Fruit fly (Drosophila melanogaster) whole organism, embryonic: Measurements from ENCODE around the gene Or7a.

Source experiments
- ATbp ChIP-seq: fragments of 200-800 bp; sonication (Bioruptor generic); optimal IDR thresholded peaks from 2 replicates; lab custom pipeline; 2017; ENCODE audit warnings: missing biosample characterization, mild to moderate bottlenecking, missing genetic modification characterization, missing genetic modification reagents
- Blimp-1 ChIP-seq: fragments of 200-800 bp; sonication (Bioruptor generic); optimal IDR thresholded peaks from 3 replicates; lab custom pipeline; 2018; ENCODE audit warnings: missing biosample characterization, missing genetic modification characterization, mild to moderate bottlenecking, moderate library complexity, missing genetic modification reagents
- CG10543 ChIP-seq: fragments of 200-800 bp; sonication (Bioruptor generic); optimal IDR thresholded peaks from 3 replicates; lab custom pipeline; 2017; ENCODE audit warnings: missing biosample characterization, mild to moderate bottlenecking, missing genetic modification characterization, moderate library complexity
- CG10654 ChIP-seq: fragments of 200-800 bp; sonication (Bioruptor generic); optimal IDR thresholded peaks from 2 replicates; lab custom pipeline; 2016; ENCODE audit warnings: missing biosample characterization, missing genetic modification characterization
- CG11695 ChIP-seq: fragments of 200-800 bp; sonication (Bioruptor generic); IDR thresholded peaks from 3 replicates; pipeline ENCODE4 v1.3.6; 2022; ENCODE audit warnings: missing biosample characterization, missing genetic modification characterization
- CG12744 ChIP-seq: fragments of 200-800 bp; sonication (Bioruptor generic); optimal IDR thresholded peaks from 2 replicates; lab custom pipeline; 2016; ENCODE audit warnings: missing biosample characterization, missing genetic modification characterization
- CG13123 ChIP-seq: fragments of 200-800 bp; sonication (Bioruptor generic); optimal IDR thresholded peaks from 2 replicates; lab custom pipeline; 2016; ENCODE audit warnings: missing biosample characterization, missing genetic modification characterization
- CG13775 ChIP-seq: fragments of 200-800 bp; sonication (Bioruptor generic); optimal IDR thresholded peaks from 3 replicates; lab custom pipeline; 2017; ENCODE audit warnings: missing biosample characterization, mild to moderate bottlenecking, missing genetic modification characterization
- CG14441 ChIP-seq: fragments of 200-800 bp; sonication (Bioruptor generic); IDR thresholded peaks from 2 replicates; pipeline ENCODE4 v1.3.6; 2022; ENCODE audit warnings: missing biosample characterization, missing genetic modification characterization
- CG1603 ChIP-seq: fragments of 200-800 bp; sonication (Bioruptor generic); optimal IDR thresholded peaks from 2 replicates; lab custom pipeline; 2019; ENCODE audit warnings: missing biosample characterization, mild to moderate bottlenecking, missing genetic modification characterization, moderate library complexity
- CG16779 ChIP-seq: fragments of 200-800 bp; sonication (Bioruptor generic); IDR thresholded peaks from 2 replicates; pipeline ENCODE4 v1.3.6; 2022; ENCODE audit warnings: missing biosample characterization, missing genetic modification characterization
- CG16815 ChIP-seq: fragments of 200-800 bp; sonication (Bioruptor generic); optimal IDR thresholded peaks from 3 replicates; lab custom pipeline; 2017; ENCODE audit warnings: missing biosample characterization, mild to moderate bottlenecking, missing genetic modification characterization
- CG17568 ChIP-seq: fragments of 200-800 bp; sonication (Bioruptor generic); optimal IDR thresholded peaks from 2 replicates; lab custom pipeline; 2018; ENCODE audit warnings: missing biosample characterization, mild to moderate bottlenecking, missing genetic modification characterization, moderate library complexity
- CG18764 ChIP-seq: fragments of 200-800 bp; sonication (Bioruptor generic); optimal IDR thresholded peaks from 3 replicates; lab custom pipeline; 2016; ENCODE audit warnings: missing biosample characterization, missing genetic modification characterization
- CG32532 ChIP-seq: fragments of 200-800 bp; sonication (Bioruptor generic); IDR thresholded peaks from 2 replicates; pipeline ENCODE4 v1.3.6; 2022; ENCODE audit warnings: missing biosample characterization, missing genetic modification characterization
- CG4282 ChIP-seq: fragments of 200-800 bp; sonication (Bioruptor generic); optimal IDR thresholded peaks from 2 replicates; lab custom pipeline; 2016; ENCODE audit warnings: missing biosample characterization, missing genetic modification characterization
- CG4707 ChIP-seq: fragments of 200-800 bp; sonication (Bioruptor generic); optimal IDR thresholded peaks from 2 replicates; lab custom pipeline; 2018; ENCODE audit warnings: missing biosample characterization, mild to moderate bottlenecking, missing genetic modification characterization, moderate library complexity
- CG6689 ChIP-seq: fragments of 200-800 bp; sonication (Bioruptor generic); IDR thresholded peaks from 2 replicates; pipeline ENCODE4 v1.3.6; 2022; ENCODE audit warnings: missing biosample characterization, missing genetic modification characterization
- CG7271 ChIP-seq: fragments of 200-800 bp; sonication (Bioruptor generic); optimal IDR thresholded peaks from 2 replicates; lab custom pipeline; 2018; ENCODE audit warnings: missing biosample characterization, mild to moderate bottlenecking, missing genetic modification characterization, moderate library complexity
- CG8089 ChIP-seq: fragments of 200-800 bp; sonication (Bioruptor generic); optimal IDR thresholded peaks from 3 replicates; lab custom pipeline; 2016; ENCODE audit warnings: missing biosample characterization, missing genetic modification characterization
- D19A ChIP-seq: fragments of 200-800 bp; optimal IDR thresholded peaks from 3 replicates; lab custom pipeline; 2019; ENCODE audit warnings: missing biosample characterization, mild to moderate bottlenecking, missing genetic modification characterization, moderate library complexity
- D19B ChIP-seq: fragments of 200-800 bp; sonication (Bioruptor generic); optimal IDR thresholded peaks from 2 replicates; lab custom pipeline; 2017; ENCODE audit warnings: missing biosample characterization, mild to moderate bottlenecking, missing genetic modification characterization
- Doc3 ChIP-seq: fragments of 200-800 bp; sonication (Bioruptor generic); IDR thresholded peaks from 3 replicates; pipeline ENCODE4 v1.3.6; 2022; ENCODE audit warnings: missing biosample characterization, missing genetic modification characterization; ENCODE audit not compliant: partially characterized antibody
- E2f1 ChIP-seq: fragments of 200-800 bp; sonication (Bioruptor generic); IDR thresholded peaks from 2 replicates; pipeline ENCODE4 v1.3.6; 2022; ENCODE audit warnings: missing biosample characterization, missing genetic modification characterization
- Fer3 ChIP-seq: fragments of 200-800 bp; sonication (Bioruptor generic); optimal IDR thresholded peaks from 2 replicates; lab custom pipeline; 2018; ENCODE audit warnings: missing biosample characterization, mild to moderate bottlenecking, missing genetic modification characterization, moderate library complexity
- Gsc ChIP-seq: fragments of 200-800 bp; sonication (Bioruptor generic); IDR thresholded peaks from 2 replicates; pipeline ENCODE4 v1.3.6; 2022; ENCODE audit warnings: missing biosample characterization, missing genetic modification characterization
- HLHmδ ChIP-seq: fragments of 200-800 bp; sonication (Bioruptor generic); optimal IDR thresholded peaks from 2 replicates; lab custom pipeline; 2018; ENCODE audit warnings: missing biosample characterization, mild to moderate bottlenecking, missing genetic modification characterization, moderate library complexity
- Nf-YC ChIP-seq: fragments of 200-800 bp; optimal IDR thresholded peaks from 3 replicates; lab custom pipeline; 2019; ENCODE audit warnings: missing biosample characterization, mild to moderate bottlenecking, missing genetic modification characterization, moderate library complexity
- Opbp ChIP-seq: fragments of 200-800 bp; sonication (Bioruptor generic); IDR thresholded peaks from 3 replicates; pipeline ENCODE4 v1.3.6; 2022; ENCODE audit warnings: missing biosample characterization, missing genetic modification characterization; ENCODE audit not compliant: partially characterized antibody
- Sox102F ChIP-seq: fragments of 200-800 bp; sonication (Bioruptor generic); optimal IDR thresholded peaks from 2 replicates; lab custom pipeline; 2018; ENCODE audit warnings: missing biosample characterization, mild to moderate bottlenecking, missing genetic modification characterization, moderate library complexity
- TFAM ChIP-seq: fragments of 200-800 bp; sonication (Bioruptor generic); optimal IDR thresholded peaks from 2 replicates; lab custom pipeline; 2017; ENCODE audit warnings: missing biosample characterization, missing genetic modification characterization, inconsistent platforms
- br ChIP-seq: fragments of >200 bp; optimal IDR thresholded peaks from 2 replicates; lab custom pipeline; 2017
- chm ChIP-seq: fragments of 200-800 bp; sonication (Bioruptor generic); IDR thresholded peaks from 2 replicates; pipeline ENCODE4 v1.3.6; 2022; ENCODE audit warnings: missing biosample characterization, missing genetic modification characterization
- dan ChIP-seq: fragments of 200-800 bp; sonication (Bioruptor generic); IDR thresholded peaks from 2 replicates; pipeline ENCODE4 v1.3.6; 2022; ENCODE audit warnings: missing biosample characterization, missing genetic modification characterization
- ems ChIP-seq: fragments of 200-800 bp; sonication (Bioruptor generic); optimal IDR thresholded peaks from 3 replicates; lab custom pipeline; 2016; ENCODE audit warnings: missing biosample characterization, missing genetic modification characterization
- ftz-f1 ChIP-seq: fragments of 200-800 bp; sonication (Bioruptor generic); optimal IDR thresholded peaks from 2 replicates; lab custom pipeline; 2016; ENCODE audit warnings: missing biosample characterization, missing genetic modification characterization
- her ChIP-seq: fragments of 200-800 bp; sonication (Bioruptor generic); optimal IDR thresholded peaks from 2 replicates; lab custom pipeline; 2016; ENCODE audit warnings: missing biosample characterization, missing genetic modification characterization
- ind ChIP-seq: fragments of 200-800 bp; sonication (Bioruptor generic); optimal IDR thresholded peaks from 3 replicates; lab custom pipeline; 2016; ENCODE audit warnings: missing biosample characterization, missing genetic modification characterization
- luna ChIP-seq: fragments of 200-800 bp; sonication (Bioruptor generic); optimal IDR thresholded peaks from 2 replicates; lab custom pipeline; 2016; ENCODE audit warnings: missing biosample characterization, missing genetic modification characterization
- nmo ChIP-seq: fragments of 200-800 bp; sonication (Bioruptor generic); optimal IDR thresholded peaks from 2 replicates; lab custom pipeline; 2018; ENCODE audit warnings: missing biosample characterization, mild to moderate bottlenecking, missing genetic modification characterization, moderate library complexity
- sc ChIP-seq, 3 experiments: fragments of >200 bp in 2 of 3; fragments of 200-800 bp in 1 of 3; sonication (Bioruptor generic) in 1 of 3; optimal IDR thresholded peaks; 2 replicates in 2 of 3; 3 replicates in 1 of 3; lab custom pipeline; 2017; ENCODE audit warnings: mild to moderate bottlenecking in 1 of 3, missing biosample characterization in 1 of 3, missing genetic modification characterization in 1 of 3, missing genetic modification reagents in 1 of 3
- slbo ChIP-seq: fragments of 200-800 bp; sonication (Bioruptor generic); IDR thresholded peaks from 2 replicates; pipeline ENCODE4 v1.3.6; 2022; ENCODE audit warnings: missing biosample characterization, missing genetic modification characterization
- slou ChIP-seq: fragments of 200-800 bp; sonication (Bioruptor generic); optimal IDR thresholded peaks from 3 replicates; lab custom pipeline; 2016; ENCODE audit warnings: missing biosample characterization, missing genetic modification characterization
- sna ChIP-seq: fragments of 200-800 bp; sonication (Bioruptor generic); IDR thresholded peaks from 2 replicates; pipeline ENCODE4 v1.3.6; 2022; ENCODE audit warnings: missing biosample characterization, missing genetic modification characterization; ENCODE audit not compliant: partially characterized antibody
- tio ChIP-seq: fragments of 200-800 bp; sonication (Bioruptor generic); optimal IDR thresholded peaks from 2 replicates; lab custom pipeline; 2017; ENCODE audit warnings: missing biosample characterization, missing genetic modification characterization, inconsistent platforms
- twi ChIP-seq: fragments of 200-800 bp; optimal IDR thresholded peaks from 2 replicates; lab custom pipeline; 2019; ENCODE audit warnings: missing biosample characterization, mild to moderate bottlenecking, missing genetic modification characterization, moderate library complexity
- vnd ChIP-seq: fragments of 200-800 bp; sonication (Bioruptor generic); IDR thresholded peaks from 3 replicates; pipeline ENCODE4 v1.3.6; 2022; ENCODE audit warnings: missing biosample characterization, missing genetic modification characterization; ENCODE audit not compliant: partially characterized antibody
- wdn ChIP-seq: fragments of 200-800 bp; sonication (Bioruptor generic); IDR thresholded peaks from 2 replicates; pipeline ENCODE4 v1.3.6; 2022; ENCODE audit warnings: missing biosample characterization, missing genetic modification characterization
- wek ChIP-seq: fragments of 200-800 bp; sonication (Bioruptor generic); optimal IDR thresholded peaks from 3 replicates; lab custom pipeline; 2018; ENCODE audit warnings: missing biosample characterization, mild to moderate bottlenecking, missing genetic modification characterization, moderate library complexity
- wor ChIP-seq: fragments of 200-800 bp; sonication (Bioruptor generic); IDR thresholded peaks from 2 replicates; pipeline ENCODE4 v1.3.6; 2022; ENCODE audit warnings: missing biosample characterization, missing genetic modification characterization

The Or7a gene

DNA sequence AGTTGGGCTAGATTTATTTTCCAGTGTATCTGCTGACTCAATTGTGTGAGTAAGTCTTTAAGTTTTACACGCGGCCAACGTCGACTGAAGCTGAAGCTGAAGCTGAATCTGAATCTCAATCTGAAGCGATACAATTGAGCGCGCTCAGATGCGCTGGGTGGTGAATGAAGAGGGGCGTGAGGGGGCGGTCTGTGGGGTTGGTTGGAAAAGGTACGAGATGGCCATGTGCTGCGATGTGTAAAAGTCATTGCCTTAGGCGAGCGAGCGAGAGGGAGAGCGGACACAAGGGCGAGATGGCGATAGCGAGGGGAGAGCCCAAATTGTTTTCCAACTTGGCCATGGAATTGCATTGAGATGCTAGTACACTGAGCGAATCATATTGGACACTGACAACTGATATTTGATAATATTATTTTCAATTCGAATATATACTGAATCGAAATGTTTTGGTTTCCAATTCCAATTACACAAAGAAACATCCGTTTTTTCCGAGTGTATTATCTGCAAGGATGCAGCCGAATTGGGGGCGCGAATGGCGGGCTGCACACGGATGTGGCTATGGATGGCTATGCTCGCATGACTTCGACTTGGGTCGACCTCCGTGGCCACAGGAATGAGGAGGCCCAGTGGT is 31.2 kb upstream of the Or7a start (continued):
- TF ChIP-seq Opbp (GFP tag; lab: Robert Waterston, UW): no peak
- TF ChIP-seq CG4707 (GFP tag; lab: Kevin White, UChicago): no peak
- TF ChIP-seq wor (GFP tag; lab: Robert Waterston, UW): peak; percentile 39; the same call in 1 of the 2 replicates
- no peak for TF ChIP-seq sc (optimal IDR thresholded peaks at IDR 0.05; lab: Kevin White, UChicago)
- TF ChIP-seq sc (GFP tag; optimal IDR thresholded peaks at IDR 0.05; lab: Kevin White, UChicago): no peak
- no peak for TF ChIP-seq wek (GFP tag; lab: Kevin White, UChicago)
- TF ChIP-seq CG17568 (GFP tag; lab: Kevin White, UChicago): no peak
- peak; percentile 62 for TF ChIP-seq Sox102F (GFP tag; lab: Kevin White, UChicago)
- no peak for TF ChIP-seq D19B (GFP tag; lab: Kevin White, UChicago)
- 0 out of 2 replicates have a peak, but pooled peaks have one; percentile 15 for TF ChIP-seq Gsc (GFP tag; lab: Robert Waterston, UW)
- TF ChIP-seq ind: peak; percentile 51
- no peak for TF ChIP-seq br (lab: Kevin White, UChicago)
- no peak for TF ChIP-seq HLHmδ
- TF ChIP-seq CG7271 (tag; lab: Kevin White, UChicago): no peak
- peak; percentile 41; the same call in 1 of the 2 replicates for TF ChIP-seq CG14441 (GFP tag; lab: Robert Waterston, UW)
- TF ChIP-seq luna: no peak
- no peak for TF ChIP-seq tio (GFP tag; lab: Kevin White, UChicago)
- TF ChIP-seq CG13775 (GFP tag; lab: Kevin White, UChicago): no peak
- TF ChIP-seq CG13123 (GFP tag; lab: Kevin White, UChicago): no peak
- no peak for TF ChIP-seq vnd (GFP tag; lab: Robert Waterston, UW)
- TF ChIP-seq CG11695 (GFP tag; lab: Robert Waterston, UW): peak; percentile 62; the same call in 1 of the 3 replicates
- TF ChIP-seq CG18764 (GFP tag; lab: Kevin White, UChicago): no peak
- no peak for TF ChIP-seq CG4282 (GFP tag; lab: Kevin White, UChicago)
- TF ChIP-seq Blimp-1 (GFP tag; lab: Kevin White, UChicago): peak; percentile 53
- TF ChIP-seq slbo (GFP tag; lab: Robert Waterston, UW): peak; percentile 57
- TF ChIP-seq Fer3 (tag; lab: Kevin White, UChicago): no peak
- no peak for TF ChIP-seq CG16815 (GFP tag; lab: Kevin White, UChicago)
- TF ChIP-seq ftz-f1 (GFP tag; lab: Kevin White, UChicago): peak; percentile 20
- peak; percentile 46 for TF ChIP-seq nmo (GFP tag; lab: Kevin White, UChicago)
- TF ChIP-seq CG1603: peak; percentile 77
- TF ChIP-seq sna (GFP tag; lab: Robert Waterston, UW): no peak
- peak; percentile 79; the same call in 1 of the 2 replicates for TF ChIP-seq chm (GFP tag; lab: Robert Waterston, UW)
- TF ChIP-seq CG10654: peak; percentile 1
- TF ChIP-seq CG6689 (GFP tag; lab: Robert Waterston, UW): no peak
- TF ChIP-seq D19A (tag; lab: Kevin White, UChicago): no peak
- TF ChIP-seq CG10543: no peak
- no peak for TF ChIP-seq Nf-YC (tag; lab: Kevin White, UChicago)
- peak; percentile 50 for TF ChIP-seq ATbp (GFP tag; lab: Kevin White, UChicago)
- TF ChIP-seq twi (tag; lab: Kevin White, UChicago): no peak
- TF ChIP-seq CG12744 (GFP tag; lab: Kevin White, UChicago): no peak
- no peak for TF ChIP-seq slou (GFP tag; lab: Kevin White, UChicago)
- TF ChIP-seq Doc3 (GFP tag; lab: Robert Waterston, UW): no peak
- TF ChIP-seq wdn (GFP tag; lab: Robert Waterston, UW): no peak
- TF ChIP-seq CG8089 (GFP tag; lab: Kevin White, UChicago): no peak
- TF ChIP-seq ems (GFP tag; lab: Kevin White, UChicago): peak; percentile 12
- peak; percentile 62 for TF ChIP-seq E2f1 (GFP tag; lab: Robert Waterston, UW)
- TF ChIP-seq her (GFP tag; lab: Kevin White, UChicago): no peak
- no peak for TF ChIP-seq CG16779
- no peak for TF ChIP-seq CG32532 (GFP tag; lab: Robert Waterston, UW)
- TF ChIP-seq dan (GFP tag; lab: Robert Waterston, UW): no peak
- no peak for TF ChIP-seq TFAM (GFP tag; lab: Kevin White, UChicago)
